Worm (Caenorhabditis elegans) whole organism, young adult: Measurements from ENCODE around the gene F58E1.13.
A peak's percentile ranks its signal among the peaks of the same experiment; 100 is the strongest.

Experiments used
- B0035.1 ChIP-seq: sonication (generic microtip); optimal IDR thresholded peaks from 2 replicates; lab custom pipeline; 2016; ENCODE audit warnings: missing genetic modification characterization, mild to moderate bottlenecking, missing compliant biosample characterization, missing genotype, missing genetic modification reagents
- F33H1.4 ChIP-seq: fragments of 200-800 bp; sonication (Bioruptor generic); IDR thresholded peaks from 2 replicates; pipeline ENCODE4 v1.3.6; 2022; ENCODE audit warnings: missing genetic modification reagents, missing genetic modification characterization, missing compliant biosample characterization
- F39B2.1 ChIP-seq: fragments of 200-800 bp; sonication (Bioruptor generic); IDR thresholded peaks from 2 replicates; pipeline ENCODE4 v1.3.6; 2022; ENCODE audit warnings: missing genetic modification reagents, missing genetic modification characterization, missing compliant biosample characterization
- F49E8.2 ChIP-seq: sonication (generic microtip); optimal IDR thresholded peaks from 3 replicates; lab custom pipeline; 2017; ENCODE audit warnings: missing genetic modification characterization, mild to moderate bottlenecking, missing compliant biosample characterization, antibody characterized with exemption, moderate library complexity; ENCODE audit not compliant: insufficient read depth
- K12H6.12 ChIP-seq: fragments of 200-800 bp; sonication (Bioruptor generic); optimal IDR thresholded peaks from 2 replicates; lab custom pipeline; 2018; ENCODE audit warnings: mild to moderate bottlenecking, missing genetic modification characterization, missing compliant biosample characterization
- Y53G8AR.9 ChIP-seq: fragments of 200-800 bp; sonication (Bioruptor generic); conservative IDR thresholded peaks from 2 replicates; pipeline ENCODE4 v1.3.6; 2022; ENCODE audit warnings: missing genetic modification reagents, missing genetic modification characterization, missing compliant biosample characterization
- Y79H2A.3 ChIP-seq: fragments of 200-800 bp; sonication (Bioruptor generic); conservative IDR thresholded peaks from 2 replicates; pipeline ENCODE4 v1.3.6; 2022; ENCODE audit warnings: missing genetic modification reagents, missing genetic modification characterization, missing compliant biosample characterization
- Y95B8A.8 ChIP-seq: fragments of 200-800 bp; sonication (Bioruptor generic); IDR thresholded peaks from 2 replicates; pipeline ENCODE4 v1.3.6; 2022; ENCODE audit warnings: missing genetic modification reagents, missing genetic modification characterization, missing compliant biosample characterization
- akir-1 ChIP-seq: fragments of 200-800 bp; sonication (Bioruptor generic); optimal IDR thresholded peaks from 2 replicates; lab custom pipeline; 2018; ENCODE audit warnings: mild to moderate bottlenecking, missing genetic modification characterization, moderate library complexity, missing compliant biosample characterization
- ama-1 ChIP-seq, 3 experiments: fragments of 150-350 bp in 1 of 3; sonication (generic microtip) in 2 of 3; optimal IDR thresholded peaks; 2 replicates each; lab custom pipeline; 2014 to 2018; ENCODE audit warnings: missing biosample characterization in 2 of 3, missing genetic modification characterization in 2 of 3, missing genetic modification reagents in 2 of 3
- attf-3 ChIP-seq: fragments of 200-800 bp; sonication (Bioruptor generic); conservative IDR thresholded peaks from 2 replicates; pipeline ENCODE4 v1.3.6; 2022; ENCODE audit warnings: missing genetic modification reagents, missing genetic modification characterization, missing compliant biosample characterization
- attf-5 ChIP-seq: fragments of 200-800 bp; sonication (Bioruptor generic); optimal IDR thresholded peaks from 2 replicates; lab custom pipeline; 2018; ENCODE audit warnings: mild to moderate bottlenecking, missing genetic modification characterization, missing compliant biosample characterization
- ccch-3 ChIP-seq: fragments of 200-800 bp; sonication (Bioruptor generic); optimal IDR thresholded peaks from 2 replicates; lab custom pipeline; 2018; ENCODE audit warnings: mild to moderate bottlenecking, missing genetic modification characterization, missing compliant biosample characterization
- cebp-2 ChIP-seq: fragments of 200-800 bp; sonication (Bioruptor generic); IDR thresholded peaks from 2 replicates; pipeline ENCODE4 v1.3.6; 2022; ENCODE audit warnings: missing genetic modification characterization, missing compliant biosample characterization
- ceh-40 ChIP-seq: fragments of 200-800 bp; sonication (Bioruptor generic); IDR thresholded peaks from 2 replicates; pipeline ENCODE4 v1.3.6; 2022; ENCODE audit warnings: missing genetic modification characterization, missing compliant biosample characterization
- dox-1 ChIP-seq: fragments of 200-800 bp; sonication (Bioruptor generic); IDR thresholded peaks from 2 replicates; pipeline ENCODE4 v1.3.6; 2022; ENCODE audit warnings: missing genetic modification reagents, missing genetic modification characterization, missing compliant biosample characterization
- dpl-1 ChIP-seq: fragments of 150-350 bp; optimal IDR thresholded peaks from 2 replicates; lab custom pipeline; 2014; ENCODE audit warnings: missing biosample characterization, missing genetic modification reagents, missing genetic modification characterization
- egl-18 ChIP-seq: fragments of 200-800 bp; sonication (Bioruptor generic); IDR thresholded peaks from 2 replicates; pipeline ENCODE4 v1.3.6; 2022; ENCODE audit warnings: missing genetic modification reagents, missing genetic modification characterization, missing compliant biosample characterization
- egrh-3 ChIP-seq: fragments of 200-800 bp; sonication (Bioruptor generic); IDR thresholded peaks from 2 replicates; pipeline ENCODE4 v1.3.6; 2022; ENCODE audit warnings: missing genetic modification reagents, missing genetic modification characterization, missing compliant biosample characterization
- ekl-4 ChIP-seq: fragments of 200-800 bp; sonication (Bioruptor generic); IDR thresholded peaks from 2 replicates; pipeline ENCODE4 v1.3.6; 2022; ENCODE audit warnings: missing genetic modification reagents, missing genetic modification characterization, missing compliant biosample characterization
- hlh-26 ChIP-seq: fragments of 200-800 bp; sonication (Bioruptor generic); conservative IDR thresholded peaks from 2 replicates; pipeline ENCODE4 v1.3.6; 2022; ENCODE audit warnings: missing genetic modification reagents, missing genetic modification characterization, missing compliant biosample characterization
- hmg-1.2 ChIP-seq: fragments of 200-800 bp; sonication (Bioruptor generic); IDR thresholded peaks from 2 replicates; pipeline ENCODE4 v1.3.6; 2022; ENCODE audit warnings: missing genetic modification reagents, missing genetic modification characterization, missing compliant biosample characterization
- hsf-1 ChIP-seq: fragments of 200-800 bp; sonication (Bioruptor generic); IDR thresholded peaks from 2 replicates; pipeline ENCODE4 v1.3.6; 2022; ENCODE audit warnings: missing genetic modification reagents, missing genetic modification characterization, missing compliant biosample characterization
- lag-1 ChIP-seq: fragments of 200-800 bp; sonication (Bioruptor generic); IDR thresholded peaks from 2 replicates; pipeline ENCODE4 v1.3.6; 2022; ENCODE audit warnings: missing genetic modification reagents, missing genetic modification characterization, missing compliant biosample characterization
- let-607 ChIP-seq, 2 experiments: fragments of 200-800 bp in 1 of 2; sonication (Bioruptor generic) in 1 of 2; sonication (generic microtip) in 1 of 2; optimal IDR thresholded peaks; 2 replicates each; lab custom pipeline; 2016 to 2018; ENCODE audit warnings: mild to moderate bottlenecking in 2 of 2, missing compliant biosample characterization in 2 of 2, missing genetic modification characterization in 2 of 2, moderate library complexity in 2 of 2, missing genotype in 1 of 2
- lin-26 ChIP-seq: fragments of 200-800 bp; sonication (Bioruptor generic); IDR thresholded peaks from 2 replicates; pipeline ENCODE4 v1.3.6; 2022; ENCODE audit warnings: missing genetic modification reagents, missing genetic modification characterization, missing compliant biosample characterization
- lir-1 ChIP-seq: fragments of 200-800 bp; sonication (Bioruptor generic); conservative IDR thresholded peaks from 2 replicates; pipeline ENCODE4 v1.3.6; 2022; ENCODE audit warnings: missing genetic modification reagents, missing genetic modification characterization, missing compliant biosample characterization
- madf-10 ChIP-seq: sonication (generic microtip); optimal IDR thresholded peaks from 2 replicates; lab custom pipeline; 2016; ENCODE audit warnings: mild to moderate bottlenecking, missing genetic modification characterization, missing compliant biosample characterization
- madf-6 ChIP-seq: fragments of 200-800 bp; sonication (Bioruptor generic); IDR thresholded peaks from 2 replicates; pipeline ENCODE4 v1.3.6; 2022; ENCODE audit warnings: missing genetic modification reagents, missing genetic modification characterization, missing compliant biosample characterization
- nfya-1 ChIP-seq: sonication (generic microtip); optimal IDR thresholded peaks from 2 replicates; lab custom pipeline; 2017; ENCODE audit warnings: antibody characterized with exemption, missing compliant biosample characterization, missing genetic modification characterization, borderline replicate concordance; ENCODE audit not compliant: insufficient read depth
- nfyb-1 ChIP-seq: fragments of 200-800 bp; sonication (Bioruptor generic); IDR thresholded peaks from 2 replicates; pipeline ENCODE4 v1.3.6; 2022; ENCODE audit warnings: missing genetic modification reagents, missing genetic modification characterization, missing compliant biosample characterization
- nhr-80 ChIP-seq: sonication (generic microtip); optimal IDR thresholded peaks from 2 replicates; lab custom pipeline; 2016; ENCODE audit warnings: missing genetic modification characterization, missing compliant biosample characterization
- rcor-1 ChIP-seq: fragments of 200-800 bp; sonication (Bioruptor generic); IDR thresholded peaks from 2 replicates; pipeline ENCODE4 v1.3.6; 2022; ENCODE audit warnings: missing genetic modification reagents, missing genetic modification characterization, missing compliant biosample characterization
- sea-2 ChIP-seq: fragments of 200-800 bp; sonication (Bioruptor generic); IDR thresholded peaks from 2 replicates; pipeline ENCODE4 v1.3.6; 2022; ENCODE audit warnings: missing genetic modification characterization, missing compliant biosample characterization
- somi-1 ChIP-seq: fragments of 200-800 bp; sonication (Bioruptor generic); optimal IDR thresholded peaks from 2 replicates; lab custom pipeline; 2018; ENCODE audit warnings: mild to moderate bottlenecking, missing genetic modification characterization, missing compliant biosample characterization
- tbp1 ChIP-seq: fragments of 200-800 bp; sonication (Bioruptor generic); optimal IDR thresholded peaks from 2 replicates; lab custom pipeline; 2018; ENCODE audit warnings: mild to moderate bottlenecking, missing genetic modification characterization, missing compliant biosample characterization
- tbx-9 ChIP-seq: sonication (generic microtip); optimal IDR thresholded peaks from 2 replicates; lab custom pipeline; 2016; ENCODE audit warnings: borderline replicate concordance, missing genetic modification characterization, inconsistent platforms, missing compliant biosample characterization
- unc-62 ChIP-seq: fragments of 150-350 bp; optimal IDR thresholded peaks from 2 replicates; lab custom pipeline; 2014; ENCODE audit warnings: missing biosample characterization, missing genetic modification reagents, missing genetic modification characterization
- xnd-1 ChIP-seq: sonication (generic microtip); optimal IDR thresholded peaks from 2 replicates; lab custom pipeline; 2016; ENCODE audit warnings: missing genotype, missing genetic modification reagents, missing genetic modification characterization, missing compliant biosample characterization
- zfh-2 ChIP-seq: fragments of 200-800 bp; sonication (Bioruptor generic); conservative IDR thresholded peaks from 2 replicates; pipeline ENCODE4 v1.3.6; 2022; ENCODE audit warnings: missing genetic modification reagents, missing genetic modification characterization, missing compliant biosample characterization
- ztf-28 ChIP-seq: fragments of 200-800 bp; sonication (Bioruptor generic); IDR thresholded peaks from 2 replicates; pipeline ENCODE4 v1.3.6; 2022; ENCODE audit warnings: missing genetic modification reagents, missing genetic modification characterization, missing compliant biosample characterization

The F58E1.13 gene

DNA sequence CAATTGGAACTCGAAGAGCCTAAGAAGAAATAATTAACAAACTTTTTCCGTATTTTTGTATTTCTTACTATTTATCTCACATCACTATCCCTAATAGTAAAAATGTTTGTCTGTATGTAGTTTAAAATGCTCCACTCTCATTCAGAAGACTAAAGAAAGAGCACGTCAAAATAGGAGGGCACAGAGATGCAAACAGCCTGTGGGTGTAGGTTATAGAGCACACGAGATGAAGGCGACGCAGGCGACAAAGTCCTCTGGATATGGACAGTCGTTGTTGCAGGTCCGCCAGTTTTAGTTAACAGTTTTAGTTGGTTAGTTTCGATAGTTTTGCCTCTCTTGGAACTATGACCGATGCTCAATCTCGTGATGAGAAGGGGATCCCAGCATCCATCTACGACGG, 36.3 kb upstream of the F58E1.13 start, which contains the start of gene ceh-82:
Gene ceh-82 (plus strand): TSS at position 301 of the 400 bp plus-strand sequence.
- TF ChIP-seq egl-18 (GFP tag; lab: Robert Waterston, UW) (no peak), madf-10 (tag; lab: Kevin White, UChicago) (no peak), Y79H2A.3 (GFP tag; lab: Robert Waterston, UW) (no peak), rcor-1 (no peak)

DNA sequence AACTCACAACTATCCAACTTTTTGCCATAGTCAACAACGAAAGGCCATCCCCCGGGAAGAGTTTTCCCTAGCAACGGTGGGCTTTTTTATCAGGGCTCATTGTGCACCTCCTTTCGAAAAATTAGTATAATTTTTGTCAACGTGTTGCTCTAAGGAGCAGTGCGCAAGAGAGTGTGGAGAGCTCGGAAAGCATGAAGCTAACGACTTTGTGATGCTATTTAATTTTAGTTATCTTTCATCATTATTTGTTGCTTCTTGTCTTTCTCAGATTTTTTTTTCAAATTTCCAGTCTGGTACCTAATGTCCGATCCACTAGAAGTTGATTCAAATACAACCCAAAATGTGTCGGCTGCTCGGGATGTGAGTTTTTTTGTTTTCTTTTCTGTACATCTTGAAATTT, 34.4 kb upstream of the F58E1.13 start, which contains the start of gene ceh-81:
Gene ceh-81 (plus strand): TSS at position 301 of the 400 bp plus-strand sequence.
- TF ChIP-seq attf-3 (GFP tag; lab: Robert Waterston, UW) (no peak), let-607 (tag; optimal IDR thresholded peaks at IDR 0.05; lab: Kevin White, UChicago) (no peak), xnd-1 (tag; lab: Kevin White, UChicago) (no peak), ekl-4 (GFP tag; lab: Robert Waterston, UW) (no peak), Y53G8AR.9 (GFP tag; lab: Robert Waterston, UW) (no peak)
- TF ChIP-seq, all 124 proteins: peak for 0

DNA sequence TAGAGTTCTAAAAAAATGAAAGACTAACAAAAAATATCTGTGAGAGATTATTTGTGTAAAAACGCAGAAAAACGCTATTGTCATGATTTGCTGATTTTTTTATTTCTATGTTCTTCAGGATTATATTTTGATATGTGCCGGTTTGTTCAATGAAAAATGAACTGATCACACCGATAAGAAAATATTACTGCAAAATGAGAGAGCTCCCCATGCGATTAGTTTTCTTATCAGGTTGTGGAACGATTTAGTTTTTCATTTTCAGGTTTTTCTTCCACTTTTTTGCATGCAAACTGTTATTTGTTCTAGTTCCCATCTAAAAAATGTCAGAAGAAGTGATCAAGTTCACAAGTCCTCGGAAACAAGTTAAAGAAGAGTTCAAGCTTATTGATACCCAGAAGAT, 32.6 kb upstream of the F58E1.13 start, which contains the start of gene btb-9:
Gene btb-9 (plus strand): TSS at position 254 of the 400 bp plus-strand sequence.
- TF ChIP-seq hlh-26 (GFP tag; lab: Robert Waterston, UW), result no peak
- TF ChIP-seq dox-1 (GFP tag; lab: Robert Waterston, UW), result peak; percentile 37; the same call in 1 of the 2 replicates
- TF ChIP-seq sea-2 (GFP tag; lab: Robert Waterston, UW), result no peak
- peak; percentile 30; the same call in 1 of the 2 replicates for TF ChIP-seq hmg-1.2 (GFP tag; lab: Robert Waterston, UW)
- TF ChIP-seq K12H6.12 (tag; lab: Kevin White, UChicago), result no peak
- TF ChIP-seq nhr-80 (tag; lab: Kevin White, UChicago), result peak; percentile 83
- no peak for TF ChIP-seq zfh-2 (GFP tag; lab: Robert Waterston, UW)

DNA sequence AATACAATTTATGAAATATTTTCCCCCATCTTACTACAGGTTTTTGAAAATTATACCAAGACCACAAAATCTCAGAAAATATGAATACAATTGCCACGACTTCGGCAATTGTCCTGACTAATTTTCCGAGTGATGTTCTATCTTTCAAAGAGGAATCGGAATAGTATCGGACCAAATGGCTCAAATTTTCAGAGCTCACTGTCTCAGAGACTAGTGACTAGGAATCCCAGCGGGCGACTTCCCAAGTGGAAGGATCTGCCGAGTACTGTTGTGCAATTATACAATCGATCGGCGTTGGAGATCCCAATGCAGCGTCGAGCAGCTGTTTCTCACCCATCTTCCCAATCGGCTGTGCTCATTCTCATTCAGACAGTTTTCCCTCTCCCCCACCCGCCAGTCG, 30.1 kb upstream of the F58E1.13 start, which contains the start of gene F45C12.17:
Gene F45C12.17 (plus strand): TSS at position 377 of the 400 bp plus-strand sequence.
- no peak for TF ChIP-seq tbx-9 (tag; lab: Kevin White, UChicago)
- TF ChIP-seq lir-1 (GFP tag; lab: Robert Waterston, UW), result no peak
- TF ChIP-seq nfya-1 (tag; lab: Kevin White, UChicago), result no peak
- TF ChIP-seq somi-1, result no peak
- no peak for TF ChIP-seq madf-6 (GFP tag; lab: Robert Waterston, UW)
- no peak for TF ChIP-seq K12H6.12 (tag; lab: Kevin White, UChicago)
- TF ChIP-seq ztf-28 (GFP tag; lab: Robert Waterston, UW), result no peak
- TF ChIP-seq attf-5 (GFP tag; lab: Kevin White, UChicago), result no peak
- TF ChIP-seq Y95B8A.8 (GFP tag; lab: Robert Waterston, UW), result no peak
- no peak for TF ChIP-seq let-607 (tag; optimal IDR thresholded peaks at IDR 0.05; lab: Kevin White, UChicago)
- TF ChIP-seq F49E8.2 (tag; lab: Kevin White, UChicago), result no peak
- TF ChIP-seq nhr-80 (tag; lab: Kevin White, UChicago), result no peak
- no peak for TF ChIP-seq ccch-3
- TF ChIP-seq F33H1.4 (GFP tag; lab: Robert Waterston, UW), result no peak
- no peak for TF ChIP-seq F39B2.1 (GFP tag; lab: Robert Waterston, UW)
- TF ChIP-seq tbp1 (GFP tag; lab: Kevin White, UChicago), result no peak

DNA sequence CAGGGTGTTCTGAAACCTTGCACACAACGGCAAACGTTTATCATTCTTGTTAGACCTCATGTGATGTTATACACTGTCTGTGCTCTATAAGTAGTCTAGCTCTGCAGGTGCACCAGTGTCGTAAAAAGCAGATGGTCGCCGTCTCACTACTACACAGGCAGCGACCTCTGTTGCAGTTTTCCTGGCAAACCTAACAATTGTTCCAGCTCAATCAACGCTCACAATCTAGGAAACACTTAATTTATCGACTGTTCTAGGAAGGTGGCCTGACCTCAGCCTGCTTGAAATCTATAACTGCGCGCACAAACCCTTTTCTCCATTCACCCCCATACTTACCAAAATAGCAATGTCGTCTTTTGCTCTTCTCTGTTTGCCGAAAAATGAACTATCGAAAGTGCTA, 28.6 kb upstream of the F58E1.13 start, which contains the start of gene fbxb-11:
Gene fbxb-11 (plus strand): TSS at position 301 of the 400 bp plus-strand sequence.
- no peak for TF ChIP-seq lin-26
- no peak for TF ChIP-seq ztf-28 (GFP tag; lab: Robert Waterston, UW)
- no peak for TF ChIP-seq egrh-3 (GFP tag; lab: Robert Waterston, UW)
- TF ChIP-seq dpl-1 (GFP tag; lab: Kevin White, UChicago), result no peak
- no peak for TF ChIP-seq unc-62 (GFP tag; lab: Kevin White, UChicago)
- TF ChIP-seq madf-10 (tag; lab: Kevin White, UChicago), result no peak
- no peak for TF ChIP-seq ceh-40 (GFP tag; lab: Robert Waterston, UW)
- TF ChIP-seq lag-1 (GFP tag; lab: Robert Waterston, UW), result no peak
- no peak for TF ChIP-seq akir-1 (GFP tag; lab: Kevin White, UChicago)
- TF ChIP-seq F49E8.2 (tag; lab: Kevin White, UChicago), result no peak
- TF ChIP-seq nfyb-1 (GFP tag; lab: Robert Waterston, UW), result no peak
- TF ChIP-seq hsf-1 (GFP tag; lab: Robert Waterston, UW), result no peak
- TF ChIP-seq cebp-2 (GFP tag; lab: Robert Waterston, UW), result no peak
- TF ChIP-seq B0035.1 (tag; lab: Kevin White, UChicago), result no peak
- no peak for TF ChIP-seq ama-1 (optimal IDR thresholded peaks at IDR 0.05; lab: Kevin White, UChicago)
- no peak for TF ChIP-seq ama-1 (GFP tag; optimal IDR thresholded peaks at IDR 0.05; lab: Kevin White, UChicago)
